Fruit fly (Drosophila melanogaster): ENCODE measurements around the gene bap.

Gene bap

DNA sequence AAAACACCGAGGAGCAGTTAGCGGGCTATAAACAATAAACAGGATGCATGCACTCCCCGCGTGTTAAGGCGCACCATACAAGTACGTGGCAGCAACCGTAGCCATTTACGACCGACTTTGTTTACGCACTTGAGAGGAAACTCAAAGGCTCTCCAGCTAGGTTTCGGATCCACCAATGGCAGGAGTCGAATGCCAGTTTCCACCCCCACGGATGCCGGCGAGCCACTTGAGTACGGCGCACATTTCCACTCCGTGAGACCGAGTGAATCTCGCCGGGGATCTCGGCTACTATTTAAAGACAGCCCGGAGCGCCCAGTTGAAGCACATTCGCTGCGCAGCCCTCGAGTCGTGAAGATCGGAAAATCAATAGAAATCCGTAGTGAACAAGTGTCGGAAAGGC is at the start of gene bap:
bap (plus strand) TSS at position 317 of the 400 bp plus-strand sequence.
- no peak for TF ChIP-seq Myc (optimal IDR thresholded peaks at IDR 0.05)
- TF ChIP-seq Sin3A (optimal IDR thresholded peaks at IDR 0.05): no peak
- TF ChIP-seq psq (optimal IDR thresholded peaks at IDR 0.05): no peak
- no peak for TF ChIP-seq insv (optimal IDR thresholded peaks at IDR 0.05)
- TF ChIP-seq h (optimal IDR thresholded peaks at IDR 0.05): no peak
- no peak for TF ChIP-seq ttk (optimal IDR thresholded peaks at IDR 0.05)

DNA sequence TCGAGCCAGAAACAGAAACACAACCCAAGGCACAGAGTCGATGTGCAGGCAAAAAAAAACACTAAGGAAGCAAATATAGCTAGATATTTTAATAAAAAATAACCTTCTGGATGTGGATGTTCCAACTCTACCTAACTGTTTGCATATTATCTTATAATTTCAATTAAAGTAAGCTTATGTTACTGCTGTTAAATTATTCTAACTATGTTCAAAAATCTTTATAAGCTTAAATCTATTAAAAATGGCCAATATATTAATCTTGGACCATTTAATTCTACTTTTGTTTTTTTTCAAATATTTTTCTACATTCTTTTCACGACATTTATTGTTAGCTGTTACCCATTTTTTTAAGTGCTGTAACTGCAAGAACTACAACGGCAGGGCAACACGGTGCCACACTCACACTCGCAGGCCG is 49.7 kb upstream of the bap start:
- TF ChIP-seq Myc (optimal IDR thresholded peaks at IDR 0.05) (no peak), insv (optimal IDR thresholded peaks at IDR 0.05) (no peak), psq (optimal IDR thresholded peaks at IDR 0.05) (no peak), h (optimal IDR thresholded peaks at IDR 0.05) (no peak), ttk (optimal IDR thresholded peaks at IDR 0.05) (no peak), Sin3A (optimal IDR thresholded peaks at IDR 0.05) (no peak)

DNA sequence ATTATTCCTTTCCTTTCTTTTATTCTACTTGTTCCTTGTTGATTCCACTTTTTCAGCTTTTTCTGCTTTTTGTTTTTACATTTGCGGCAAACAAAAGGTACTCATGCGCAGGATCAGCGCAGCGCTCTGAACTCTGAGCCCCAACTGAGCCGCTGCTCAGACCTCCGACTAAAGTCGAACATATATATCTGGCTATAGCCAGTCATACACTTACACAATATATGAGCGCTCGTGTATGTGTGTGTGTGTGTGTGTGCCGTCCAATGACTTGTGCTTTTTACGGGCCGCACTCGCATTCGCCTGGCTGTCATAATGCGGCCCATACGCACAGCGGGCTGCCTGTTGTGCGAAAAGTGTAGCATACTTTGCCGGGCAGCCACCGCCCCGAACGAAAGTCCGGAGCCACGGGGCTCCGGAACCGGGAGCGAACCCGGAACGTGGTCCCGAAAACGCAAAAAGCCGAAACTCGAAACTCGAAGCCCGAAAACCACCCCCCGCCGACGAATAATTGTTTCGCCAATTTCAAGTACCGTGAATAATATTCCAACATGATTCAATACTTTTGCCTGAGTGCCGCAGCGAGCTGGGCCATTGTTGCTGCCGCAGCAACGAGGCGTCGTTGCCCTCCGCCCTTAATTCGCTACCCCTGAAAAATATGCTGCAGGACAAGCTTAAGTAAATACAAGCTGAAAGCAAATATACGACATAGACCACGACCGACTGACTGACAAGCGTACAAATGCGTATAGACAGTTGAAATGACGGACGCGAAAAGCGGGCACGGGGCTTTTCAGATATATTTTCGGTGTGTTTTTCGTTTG is 49.0 kb upstream of the bap start:
- no peak for TF ChIP-seq Sin3A (optimal IDR thresholded peaks at IDR 0.05)
- no peak for TF ChIP-seq psq (optimal IDR thresholded peaks at IDR 0.05)
- no peak for TF ChIP-seq ttk (optimal IDR thresholded peaks at IDR 0.05)
- no peak for TF ChIP-seq h (optimal IDR thresholded peaks at IDR 0.05)
- no peak for TF ChIP-seq insv (optimal IDR thresholded peaks at IDR 0.05)
- no peak for TF ChIP-seq Myc (optimal IDR thresholded peaks at IDR 0.05)

DNA sequence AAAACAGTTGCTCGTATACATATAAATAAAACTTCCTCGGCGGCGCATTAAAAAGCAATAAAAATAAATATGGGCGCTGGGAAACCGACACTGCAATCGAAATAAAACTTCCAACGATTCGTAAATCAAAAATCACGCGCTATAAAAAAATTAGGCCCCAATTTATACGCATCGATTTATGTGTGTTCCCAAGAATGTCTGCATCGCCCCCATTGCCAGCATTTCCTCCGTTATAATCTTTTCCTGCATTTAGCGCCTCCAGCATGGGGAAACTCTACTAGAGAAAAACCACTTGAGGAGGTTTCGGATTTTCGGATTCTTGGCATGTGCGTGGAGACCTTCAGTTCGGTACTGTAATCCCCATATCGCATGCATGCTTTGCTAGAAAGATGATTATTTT is 45.5 kb upstream of the bap start:
- TF ChIP-seq Myc (optimal IDR thresholded peaks at IDR 0.05) (no peak), Sin3A (optimal IDR thresholded peaks at IDR 0.05) (no peak), h (optimal IDR thresholded peaks at IDR 0.05) (no peak), insv (optimal IDR thresholded peaks at IDR 0.05) (no peak), psq (optimal IDR thresholded peaks at IDR 0.05) (no peak), ttk (optimal IDR thresholded peaks at IDR 0.05) (no peak)

DNA sequence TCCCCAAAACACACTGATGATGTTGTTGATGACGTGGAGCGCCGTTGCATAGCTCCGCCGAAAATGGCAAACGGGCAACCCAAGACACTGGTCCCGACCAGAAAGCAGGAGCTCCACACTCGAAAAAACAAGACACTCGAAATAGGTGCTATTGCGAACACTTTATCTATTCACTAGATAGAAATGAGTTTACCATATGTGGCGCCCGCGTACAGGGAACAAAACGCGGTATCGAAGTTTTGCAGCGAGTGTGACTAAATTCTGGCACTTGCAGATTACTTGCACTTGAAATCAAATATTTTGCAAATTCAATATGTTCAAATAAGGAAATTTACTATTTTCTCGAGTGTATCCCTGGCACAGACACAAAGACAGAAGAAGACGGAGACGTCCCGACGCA is 43.7 kb upstream of the bap start:
- no peak for TF ChIP-seq Sin3A (optimal IDR thresholded peaks at IDR 0.05)
- no peak for TF ChIP-seq ttk (optimal IDR thresholded peaks at IDR 0.05)
- TF ChIP-seq Myc (optimal IDR thresholded peaks at IDR 0.05): no peak
- TF ChIP-seq h (optimal IDR thresholded peaks at IDR 0.05): no peak
- TF ChIP-seq psq (optimal IDR thresholded peaks at IDR 0.05): no peak
- no peak for TF ChIP-seq insv (optimal IDR thresholded peaks at IDR 0.05)

DNA sequence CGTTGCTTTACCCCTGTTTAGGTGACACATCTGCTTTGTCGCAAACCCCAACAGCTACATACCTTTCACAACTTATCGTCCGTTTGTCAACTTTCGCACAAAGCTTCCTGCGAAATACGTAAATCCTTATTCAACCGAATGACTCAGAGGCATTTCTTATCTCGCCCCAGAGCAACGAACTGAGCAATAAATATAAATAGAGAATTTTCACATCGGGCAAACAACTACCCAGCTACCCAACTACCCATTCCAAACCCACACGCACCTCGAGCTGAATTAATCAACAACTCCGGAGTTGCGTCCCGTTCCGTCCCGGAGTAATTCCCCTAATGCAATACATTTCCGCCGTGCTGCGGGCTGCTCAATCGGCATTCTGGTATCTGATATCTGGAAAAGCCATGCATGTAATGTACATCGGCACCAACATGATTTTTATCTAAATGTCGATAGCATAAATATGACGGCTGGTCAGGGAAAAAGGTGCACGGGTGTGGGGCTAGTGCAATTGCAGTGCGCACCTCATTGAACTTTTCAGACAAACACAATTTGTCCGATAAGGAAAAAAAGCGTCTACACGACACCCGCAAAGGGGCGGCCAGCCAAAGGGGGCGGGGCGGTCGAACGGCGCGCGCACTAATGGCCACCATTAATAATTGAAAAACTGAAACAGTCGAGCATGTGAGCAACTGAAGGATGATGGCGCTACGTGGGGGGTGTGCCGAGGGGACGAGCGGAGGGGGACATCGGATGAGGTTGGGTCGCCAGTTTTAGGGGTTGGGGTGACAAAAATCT is 41.5 kb upstream of the bap start:
- TF ChIP-seq Sin3A (optimal IDR thresholded peaks at IDR 0.05) (no peak), h (optimal IDR thresholded peaks at IDR 0.05) (no peak), Myc (optimal IDR thresholded peaks at IDR 0.05) (no peak), psq (optimal IDR thresholded peaks at IDR 0.05) (no peak), insv (optimal IDR thresholded peaks at IDR 0.05) (no peak), ttk (optimal IDR thresholded peaks at IDR 0.05) (no peak)

- TF ChIP-seq psq (optimal IDR thresholded peaks at IDR 0.05) (no peak), h (optimal IDR thresholded peaks at IDR 0.05) (no peak), insv (optimal IDR thresholded peaks at IDR 0.05) (no peak), Sin3A (optimal IDR thresholded peaks at IDR 0.05) (no peak), ttk (optimal IDR thresholded peaks at IDR 0.05) (no peak), Myc (optimal IDR thresholded peaks at IDR 0.05) (no peak)
These were observed 40.9 kb upstream of the bap start for dm6 chr3R:21347815-21348186.

DNA sequence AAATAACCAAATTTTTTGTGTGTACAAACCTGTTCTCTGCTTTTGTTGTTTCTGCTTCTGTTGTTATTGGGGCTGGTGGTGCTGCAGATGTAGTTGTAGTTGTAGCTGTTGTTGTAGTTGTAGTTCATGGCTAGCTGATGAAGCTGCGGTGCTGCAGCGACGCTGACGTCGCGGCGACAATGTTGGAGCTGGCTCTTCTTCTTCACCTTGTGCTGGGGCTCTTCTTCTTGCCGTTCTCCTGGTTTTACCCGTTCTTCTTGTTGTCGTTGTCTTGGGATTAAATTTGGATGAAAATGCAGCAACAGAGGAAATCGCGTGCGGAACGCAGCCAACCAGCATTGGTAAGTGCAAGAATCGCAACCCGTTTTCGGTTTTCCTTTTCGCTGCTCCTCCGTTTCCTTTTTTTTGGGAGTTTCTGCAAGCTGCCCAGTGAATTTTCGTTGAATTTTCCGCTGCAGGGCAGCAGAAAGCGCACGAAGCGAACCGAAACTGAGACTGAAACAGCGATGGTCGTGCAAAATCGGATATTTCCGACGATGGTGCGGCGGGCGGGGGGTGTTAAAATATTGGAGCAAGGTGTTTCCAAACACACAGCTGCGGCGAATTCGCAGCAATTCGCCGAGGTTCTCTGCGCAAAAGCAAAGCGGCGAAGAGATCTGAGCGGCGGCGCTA is 40.2 kb upstream of the bap start:
- TF ChIP-seq Sin3A (optimal IDR thresholded peaks at IDR 0.05) (no peak), psq (optimal IDR thresholded peaks at IDR 0.05) (no peak), Myc (optimal IDR thresholded peaks at IDR 0.05) (no peak), ttk (optimal IDR thresholded peaks at IDR 0.05) (no peak), h (optimal IDR thresholded peaks at IDR 0.05) (no peak), insv (optimal IDR thresholded peaks at IDR 0.05) (no peak)

dm6 chr3R:21349039-21349781 is 39.5 kb upstream of the bap start, which contains the start of gene aus:
aus (minus strand) TSS chr3R:21349601.
- TF ChIP-seq ttk (optimal IDR thresholded peaks at IDR 0.05): no peak
- TF ChIP-seq h (optimal IDR thresholded peaks at IDR 0.05): no peak
- no peak for TF ChIP-seq psq (optimal IDR thresholded peaks at IDR 0.05)
- TF ChIP-seq Sin3A (optimal IDR thresholded peaks at IDR 0.05): no peak
- TF ChIP-seq Myc (optimal IDR thresholded peaks at IDR 0.05): no peak
- TF ChIP-seq insv (optimal IDR thresholded peaks at IDR 0.05): no peak

dm6 chr3R:21349870-21350314 is 38.8 kb upstream of the bap start:
- no peak for TF ChIP-seq insv (optimal IDR thresholded peaks at IDR 0.05)
- TF ChIP-seq h (optimal IDR thresholded peaks at IDR 0.05): no peak
- TF ChIP-seq Sin3A (optimal IDR thresholded peaks at IDR 0.05): no peak
- no peak for TF ChIP-seq Myc (optimal IDR thresholded peaks at IDR 0.05)
- no peak for TF ChIP-seq ttk (optimal IDR thresholded peaks at IDR 0.05)
- no peak for TF ChIP-seq psq (optimal IDR thresholded peaks at IDR 0.05)
